Fruit fly (Drosophila melanogaster): ENCODE results near the gene dmrt93B.

The dmrt93B gene

dm6 chr3R:21097631-21098117 is 23.9 kb downstream of the dmrt93B start, which contains the start of gene RhoGAP93B:
RhoGAP93B (minus strand) TSS chr3R:21097827.
- TF ChIP-seq psq (optimal IDR thresholded peaks at IDR 0.05) (no peak), usp (GFP tag; optimal IDR thresholded peaks at IDR 0.05) (no peak), Dll (optimal IDR thresholded peaks at IDR 0.05) (no peak), CG8478 (optimal IDR thresholded peaks at IDR 0.05) (no peak), pan (optimal IDR thresholded peaks at IDR 0.05) (no peak)

- TF ChIP-seq EcR (GFP tag; optimal IDR thresholded peaks at IDR 0.05), result no peak
- no peak for TF ChIP-seq CG8478 (optimal IDR thresholded peaks at IDR 0.05)
- TF ChIP-seq pan (optimal IDR thresholded peaks at IDR 0.05), result peak; percentile 89
- no peak for TF ChIP-seq usp (GFP tag; optimal IDR thresholded peaks at IDR 0.05)
- TF ChIP-seq Dll (optimal IDR thresholded peaks at IDR 0.05), result no peak
- no peak for TF ChIP-seq psq (optimal IDR thresholded peaks at IDR 0.05)
Observed at dm6 chr3R:21101453-21102214, 27.8 kb downstream of the dmrt93B start, which contains the start of the genes CG7044 and Tbc1d22. CG7044 (minus strand) TSS chr3R:21101718. Tbc1d22 (plus strand) TSS chr3R:21102199.

DNA sequence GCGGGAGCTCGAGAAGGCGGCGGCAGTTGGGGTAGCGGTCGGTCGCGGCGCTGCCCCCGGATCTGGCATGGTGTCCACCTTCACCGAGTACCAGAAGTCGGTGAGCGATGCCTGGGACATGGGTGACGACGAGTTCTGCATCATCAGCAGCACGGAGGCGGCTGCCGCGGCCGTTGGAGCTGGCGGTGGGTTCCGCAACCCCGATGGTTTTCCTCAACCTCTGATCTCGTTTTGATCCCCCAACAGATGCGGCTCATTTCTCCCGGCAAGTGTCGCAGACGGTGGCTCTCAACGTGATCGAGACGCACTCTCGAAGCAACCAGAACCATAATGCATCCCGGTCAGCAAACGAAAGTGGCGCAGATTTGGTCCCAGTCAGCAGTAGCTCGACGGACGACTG is 28.7 kb downstream of the dmrt93B start:
- TF ChIP-seq CG8478 (optimal IDR thresholded peaks at IDR 0.05), result no peak
- TF ChIP-seq EcR (GFP tag; optimal IDR thresholded peaks at IDR 0.05), result no peak
- no peak for TF ChIP-seq pan (optimal IDR thresholded peaks at IDR 0.05)
- TF ChIP-seq usp (GFP tag; optimal IDR thresholded peaks at IDR 0.05), result no peak
- TF ChIP-seq psq (optimal IDR thresholded peaks at IDR 0.05), result no peak
- no peak for TF ChIP-seq Dll (optimal IDR thresholded peaks at IDR 0.05)

- TF ChIP-seq CG8478 (optimal IDR thresholded peaks at IDR 0.05) (no peak), psq (optimal IDR thresholded peaks at IDR 0.05) (no peak), pan (optimal IDR thresholded peaks at IDR 0.05) (no peak), EcR (GFP tag; optimal IDR thresholded peaks at IDR 0.05) (no peak), Dll (optimal IDR thresholded peaks at IDR 0.05) (no peak), usp (GFP tag; optimal IDR thresholded peaks at IDR 0.05) (no peak)
Observed at dm6 chr3R:21107907-21108591, 34.2 kb downstream of the dmrt93B start, which contains the start of the genes Sec15 and rtet. Sec15 (minus strand) TSS chr3R:21107972. rtet (plus strand) TSS chr3R:21108446.

dm6 chr3R:21109712-21110111 is 35.9 kb downstream of the dmrt93B start:
- TF ChIP-seq Dll (optimal IDR thresholded peaks at IDR 0.05), result no peak
- no peak for TF ChIP-seq EcR (GFP tag; optimal IDR thresholded peaks at IDR 0.05)
- no peak for TF ChIP-seq usp (GFP tag; optimal IDR thresholded peaks at IDR 0.05)
- TF ChIP-seq pan (optimal IDR thresholded peaks at IDR 0.05), result no peak
- TF ChIP-seq CG8478 (optimal IDR thresholded peaks at IDR 0.05), result no peak
- TF ChIP-seq psq (optimal IDR thresholded peaks at IDR 0.05), result no peak

DNA sequence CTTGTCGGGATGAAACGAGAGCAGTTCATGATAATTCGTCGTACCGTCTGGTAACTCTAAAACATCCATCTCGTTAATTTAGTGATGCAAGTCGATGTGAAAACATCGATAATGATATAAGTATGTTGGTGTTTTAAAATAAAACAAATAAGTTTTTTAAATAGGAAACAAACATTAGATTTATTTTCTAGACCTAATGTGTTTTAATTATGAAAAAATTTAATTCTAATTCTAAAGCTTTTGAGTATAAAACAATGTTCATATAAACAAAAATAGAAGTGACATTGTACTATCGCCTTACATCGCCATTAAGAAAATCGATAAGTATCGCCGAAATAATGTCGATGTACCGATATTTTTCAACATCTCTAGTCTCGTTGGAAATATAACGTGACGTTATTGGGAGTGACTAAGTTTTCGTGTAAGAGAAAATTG is 37.3 kb downstream of the dmrt93B start, which contains the start of gene Rab11:
Gene Rab11 (plus strand): TSS at position 363 of the 435 bp plus-strand sequence.
- TF ChIP-seq CG8478 (optimal IDR thresholded peaks at IDR 0.05) (no peak), pan (optimal IDR thresholded peaks at IDR 0.05) (no peak), usp (GFP tag; optimal IDR thresholded peaks at IDR 0.05) (no peak), Dll (optimal IDR thresholded peaks at IDR 0.05) (no peak)

DNA sequence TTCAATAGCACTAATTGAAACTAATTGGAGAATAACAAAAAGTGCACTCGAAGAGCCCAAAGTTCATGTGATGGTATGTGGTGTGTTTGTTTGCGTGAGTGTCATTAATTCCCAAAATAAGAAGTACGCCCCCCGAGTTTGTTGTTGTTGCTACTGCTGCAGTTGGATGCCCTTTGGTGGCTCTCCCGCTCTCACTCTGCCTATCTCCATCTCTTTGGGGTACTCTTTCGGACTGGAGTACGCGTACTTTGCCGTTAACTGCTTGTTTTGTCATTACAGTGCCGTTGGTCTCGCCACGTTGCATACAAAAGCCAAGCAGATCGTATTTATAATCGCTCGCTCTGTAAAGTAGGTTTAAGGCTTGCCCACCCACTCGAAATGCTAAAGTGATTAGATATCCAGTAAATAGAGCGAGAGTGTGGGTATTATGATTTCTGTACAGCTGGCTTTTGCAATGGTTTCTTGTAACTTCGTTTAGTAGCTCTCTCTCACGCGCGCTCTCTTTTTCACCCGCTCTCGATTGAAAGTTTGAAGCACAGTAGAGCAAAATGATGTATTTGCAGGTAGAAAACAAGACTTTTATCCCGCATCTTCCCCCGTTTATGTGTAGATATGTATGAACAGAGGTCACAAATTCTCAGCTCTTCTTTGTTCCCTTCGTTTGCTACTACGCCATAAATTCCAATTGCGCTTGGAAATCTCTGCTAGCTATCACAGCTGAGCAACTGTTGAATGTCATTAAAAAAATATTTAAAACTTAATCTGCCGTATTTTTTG is 38.3 kb downstream of the dmrt93B start:
- TF ChIP-seq usp (GFP tag; optimal IDR thresholded peaks at IDR 0.05), result no peak
- no peak for TF ChIP-seq EcR (GFP tag; optimal IDR thresholded peaks at IDR 0.05)
- TF ChIP-seq pan (optimal IDR thresholded peaks at IDR 0.05), result no peak
- no peak for TF ChIP-seq Dll (optimal IDR thresholded peaks at IDR 0.05)
- no peak for TF ChIP-seq CG8478 (optimal IDR thresholded peaks at IDR 0.05)
- no peak for TF ChIP-seq psq (optimal IDR thresholded peaks at IDR 0.05)

dm6 chr3R:21112742-21113465 is 39.1 kb downstream of the dmrt93B start:
- TF ChIP-seq EcR (GFP tag; optimal IDR thresholded peaks at IDR 0.05), result no peak

- TF ChIP-seq EcR (GFP tag; optimal IDR thresholded peaks at IDR 0.05) (no peak), CG8478 (optimal IDR thresholded peaks at IDR 0.05) (no peak), usp (GFP tag; optimal IDR thresholded peaks at IDR 0.05) (no peak), pan (optimal IDR thresholded peaks at IDR 0.05) (no peak), psq (optimal IDR thresholded peaks at IDR 0.05) (no peak), Dll (optimal IDR thresholded peaks at IDR 0.05) (no peak)
Observed at dm6 chr3R:21116057-21116456, 42.2 kb downstream of the dmrt93B start, which contains the start of gene ppan. ppan (plus strand) TSS chr3R:21116254.

- TF ChIP-seq CG8478 (optimal IDR thresholded peaks at IDR 0.05), result no peak
- no peak for TF ChIP-seq EcR (GFP tag; optimal IDR thresholded peaks at IDR 0.05)
- no peak for TF ChIP-seq pan (optimal IDR thresholded peaks at IDR 0.05)
- no peak for TF ChIP-seq Dll (optimal IDR thresholded peaks at IDR 0.05)
- no peak for TF ChIP-seq psq (optimal IDR thresholded peaks at IDR 0.05)
- no peak for TF ChIP-seq usp (GFP tag; optimal IDR thresholded peaks at IDR 0.05)
Observed at dm6 chr3R:21118784-21119183, 45.0 kb downstream of the dmrt93B start, which contains the start of gene Bdbt. Bdbt (minus strand) TSS chr3R:21118856.

- no peak for TF ChIP-seq Dll (optimal IDR thresholded peaks at IDR 0.05)
- TF ChIP-seq pan (optimal IDR thresholded peaks at IDR 0.05), result no peak
- TF ChIP-seq psq (optimal IDR thresholded peaks at IDR 0.05), result no peak
- TF ChIP-seq CG8478 (optimal IDR thresholded peaks at IDR 0.05), result no peak
- no peak for TF ChIP-seq EcR (GFP tag; optimal IDR thresholded peaks at IDR 0.05)
- TF ChIP-seq usp (GFP tag; optimal IDR thresholded peaks at IDR 0.05), result no peak
Observed at dm6 chr3R:21124225-21124624, 50.4 kb downstream of the dmrt93B start.

Data from whole organism.